Worm (Caenorhabditis elegans): ENCODE measurements around the gene nhr-249.

Gene nhr-249

DNA sequence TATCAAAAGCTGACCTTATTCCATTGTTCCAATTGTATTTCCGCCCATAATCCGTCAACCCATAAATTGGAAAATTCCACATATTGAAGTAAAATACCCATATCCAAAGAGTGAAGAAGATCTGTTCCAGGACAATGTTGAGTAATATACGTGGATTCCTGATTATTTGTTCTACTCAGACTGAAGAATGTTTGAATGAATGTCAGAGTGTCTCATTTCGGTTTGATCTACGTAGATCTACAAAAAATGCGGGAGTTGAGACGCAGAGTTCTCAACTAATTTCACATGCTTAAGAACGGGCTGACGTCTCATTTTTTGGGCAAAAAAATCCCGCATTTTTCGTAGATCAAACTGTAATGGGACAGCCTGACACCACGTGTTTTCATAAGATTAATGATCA, at the start of gene nhr-249:
Gene nhr-249, minus strand, starts transcription at position 101 of the 400 bp plus-strand sequence.
- TF ChIP-seq sox-4 (tag; optimal IDR thresholded peaks at IDR 0.05) (no peak), sptf-1 (tag; optimal IDR thresholded peaks at IDR 0.05) (no peak), isw-1 (GFP tag; IDR thresholded peaks at IDR 0.05) (no peak), pqm-1 (tag; optimal IDR thresholded peaks at IDR 0.05) (no peak), efl-1 (optimal IDR thresholded peaks at IDR 0.05) (no peak), efl-1 (GFP tag; optimal IDR thresholded peaks at IDR 0.05 in 1 of 2) (no peak), F16B12.6 (tag; optimal IDR thresholded peaks at IDR 0.05) (no peak), unc-86 (tag; optimal IDR thresholded peaks at IDR 0.05) (no peak), ceh-88 (GFP tag; IDR thresholded peaks at IDR 0.05) (no peak), C04F5.9 (tag; optimal IDR thresholded peaks at IDR 0.05) (no peak), tbx-2 (tag; optimal IDR thresholded peaks at IDR 0.05) (no peak)

DNA sequence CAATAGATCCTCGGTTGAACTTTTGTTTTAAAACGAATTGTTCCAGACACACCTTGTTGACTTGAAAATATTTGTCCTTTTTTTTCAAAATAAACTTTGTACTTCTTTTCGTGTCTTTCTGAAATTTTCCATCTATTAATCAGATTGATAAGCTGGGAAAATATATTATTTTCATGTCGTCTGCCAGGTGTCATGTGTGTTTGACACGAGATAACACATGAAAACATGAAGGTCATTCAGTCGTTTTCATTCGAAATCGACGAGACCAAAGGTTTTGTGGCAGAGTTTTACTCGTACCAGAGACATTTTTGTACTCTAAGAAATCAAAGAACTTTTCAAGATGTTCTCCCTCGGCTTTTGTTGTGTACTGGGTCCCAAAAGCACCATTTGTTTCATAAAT, 48.3 kb upstream of the nhr-249 start:
- TF ChIP-seq nhr-85 (tag): peak; percentile 86
- TF ChIP-seq nhr-12 (tag; optimal IDR thresholded peaks at IDR 0.05): no peak
- no peak for TF ChIP-seq tlp-1 (tag; optimal IDR thresholded peaks at IDR 0.05)
- TF ChIP-seq nhr-71 (tag; optimal IDR thresholded peaks at IDR 0.05): peak; percentile 66
- TF ChIP-seq alr-1 (tag; optimal IDR thresholded peaks at IDR 0.05; ENCODE audit: borderline replicate concordance): no peak
- peak; percentile 22; the same call in 1 of the 2 replicates for TF ChIP-seq nhr-19 (GFP tag; conservative IDR thresholded peaks at IDR 0.05)
- no peak for TF ChIP-seq swsn-7 (tag; optimal IDR thresholded peaks at IDR 0.05)
- TF ChIP-seq irx-1 (tag; optimal IDR thresholded peaks at IDR 0.05): no peak
- peak in 1 of 3 experiments; percentile 28 for TF ChIP-seq dpl-1 (GFP tag; optimal IDR thresholded peaks at IDR 0.05)
- TF ChIP-seq nhr-20 (tag; optimal IDR thresholded peaks at IDR 0.05): peak; percentile 59
- TF ChIP-seq tbx-2 (tag; optimal IDR thresholded peaks at IDR 0.05): no peak
- no peak for TF ChIP-seq rnt-1 (tag; optimal IDR thresholded peaks at IDR 0.05)
- peak; percentile 60 for TF ChIP-seq lin-14 (GFP tag; optimal IDR thresholded peaks at IDR 0.05)
- TF ChIP-seq egl-13 (tag; optimal IDR thresholded peaks at IDR 0.05): no peak
- TF ChIP-seq fkh-4 (tag; optimal IDR thresholded peaks at IDR 0.05; ENCODE audit: borderline replicate concordance): no peak
- TF ChIP-seq pqm-1 (tag; optimal IDR thresholded peaks at IDR 0.05): no peak
- no peak for TF ChIP-seq grh-1 (GFP tag; IDR thresholded peaks at IDR 0.05)
- TF ChIP-seq nhr-76 (tag; optimal IDR thresholded peaks at IDR 0.05): no peak
- TF ChIP-seq lsy-2 (tag; optimal IDR thresholded peaks at IDR 0.05): peak in 1 of 2 experiments; percentile 37
- TF ChIP-seq unc-30 (tag; optimal IDR thresholded peaks at IDR 0.05): no peak
- TF ChIP-seq ztf-11 (tag; optimal IDR thresholded peaks at IDR 0.05): no peak
- peak in 2 of 6 experiments; percentile 37 to 83 for TF ChIP-seq elt-3 (tag; optimal IDR thresholded peaks at IDR 0.05)
- no peak for TF ChIP-seq fkh-8 (tag; optimal IDR thresholded peaks at IDR 0.05)
- TF ChIP-seq mab-9 (GFP tag; IDR thresholded peaks at IDR 0.05): no peak
- no peak for TF ChIP-seq sup-37 (GFP tag; optimal IDR thresholded peaks at IDR 0.05)
- no peak for TF ChIP-seq C34B4.2 (tag; optimal IDR thresholded peaks at IDR 0.05)
- TF ChIP-seq xbp-1 (tag; optimal IDR thresholded peaks at IDR 0.05): no peak
- no peak for TF ChIP-seq snpc-4 (tag; optimal IDR thresholded peaks at IDR 0.05)
- no peak for TF ChIP-seq unc-62 (GFP tag; optimal IDR thresholded peaks at IDR 0.05)
- peak in 1 of 2 experiments; percentile 58 for TF ChIP-seq lin-35 (GFP tag; optimal IDR thresholded peaks at IDR 0.05)
- TF ChIP-seq ztf-4 (tag; optimal IDR thresholded peaks at IDR 0.05): no peak
- TF ChIP-seq ama-1 (optimal IDR thresholded peaks at IDR 0.05): no peak
- TF ChIP-seq fkh-10 (GFP tag; optimal IDR thresholded peaks at IDR 0.05): no peak
- TF ChIP-seq blmp-1 (tag; optimal IDR thresholded peaks at IDR 0.05): peak; percentile 65
- TF ChIP-seq unc-130 (tag; optimal IDR thresholded peaks at IDR 0.05): peak; percentile 43
- TF ChIP-seq aha-1 (tag; optimal IDR thresholded peaks at IDR 0.05): no peak
- no peak for TF ChIP-seq egl-27 (tag; optimal IDR thresholded peaks at IDR 0.05)
- TF ChIP-seq isw-1 (GFP tag; IDR thresholded peaks at IDR 0.05): no peak
- TF ChIP-seq aly-2 (tag; optimal IDR thresholded peaks at IDR 0.05): no peak
- TF ChIP-seq efl-1 (optimal IDR thresholded peaks at IDR 0.05): no peak
- TF ChIP-seq efl-1 (GFP tag; optimal IDR thresholded peaks at IDR 0.05 in 1 of 2): peak in 1 of 2 experiments; percentile 65
- no peak for TF ChIP-seq nhr-11 (tag; optimal IDR thresholded peaks at IDR 0.05)
- TF ChIP-seq lin-13 (GFP tag; optimal IDR thresholded peaks at IDR 0.05): no peak
- TF ChIP-seq elt-2 (tag; optimal IDR thresholded peaks at IDR 0.05): peak; percentile 80
- TF ChIP-seq zag-1 (tag; optimal IDR thresholded peaks at IDR 0.05): no peak
- peak; percentile 28 for TF ChIP-seq nhr-90 (tag; optimal IDR thresholded peaks at IDR 0.05; ENCODE audit: poor library complexity)

All from whole organism, L1 larva.